Worm (Caenorhabditis elegans): ENCODE results near the gene col-144.

DNA sequence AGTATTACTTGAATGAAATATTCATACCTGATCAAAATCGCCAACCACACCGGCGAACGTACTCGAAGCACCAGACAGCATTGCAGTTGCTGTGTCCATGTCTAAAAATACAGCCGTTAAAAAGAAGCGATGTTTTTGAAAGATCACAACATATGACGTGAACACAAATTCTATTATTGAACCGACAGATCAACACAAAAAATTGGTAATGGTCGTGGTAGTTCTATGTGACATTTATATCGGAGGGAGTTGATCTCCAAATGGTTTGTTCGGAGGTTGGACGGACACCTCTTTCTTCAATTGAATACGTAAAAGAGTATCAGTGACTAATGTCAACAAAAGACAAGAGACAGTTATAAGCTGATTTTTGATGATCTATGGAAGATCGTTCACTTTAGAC is 19.1 kb downstream of the col-144 start, which contains the start of gene pitr-3:
- TF ChIP-seq egl-27 (tag; optimal IDR thresholded peaks at IDR 0.05) (no peak), unc-62 (GFP tag; optimal IDR thresholded peaks at IDR 0.05) (no peak), hlh-17 (GFP tag; optimal IDR thresholded peaks at IDR 0.05; ENCODE audit: borderline replicate concordance) (no peak), fkh-10 (GFP tag; optimal IDR thresholded peaks at IDR 0.05) (no peak), nhr-47 (tag; optimal IDR thresholded peaks at IDR 0.05) (no peak), ztf-11 (tag; optimal IDR thresholded peaks at IDR 0.05) (no peak), efl-3 (GFP tag; optimal IDR thresholded peaks at IDR 0.05) (no peak), ztf-4 (tag; optimal IDR thresholded peaks at IDR 0.05) (no peak), ama-1 (optimal IDR thresholded peaks at IDR 0.05) (no peak), pqm-1 (tag; optimal IDR thresholded peaks at IDR 0.05) (no peak)

Data from whole organism, L1 larva.